Worm (Caenorhabditis elegans): ENCODE measurements around the gene F46B3.9.

DNA sequence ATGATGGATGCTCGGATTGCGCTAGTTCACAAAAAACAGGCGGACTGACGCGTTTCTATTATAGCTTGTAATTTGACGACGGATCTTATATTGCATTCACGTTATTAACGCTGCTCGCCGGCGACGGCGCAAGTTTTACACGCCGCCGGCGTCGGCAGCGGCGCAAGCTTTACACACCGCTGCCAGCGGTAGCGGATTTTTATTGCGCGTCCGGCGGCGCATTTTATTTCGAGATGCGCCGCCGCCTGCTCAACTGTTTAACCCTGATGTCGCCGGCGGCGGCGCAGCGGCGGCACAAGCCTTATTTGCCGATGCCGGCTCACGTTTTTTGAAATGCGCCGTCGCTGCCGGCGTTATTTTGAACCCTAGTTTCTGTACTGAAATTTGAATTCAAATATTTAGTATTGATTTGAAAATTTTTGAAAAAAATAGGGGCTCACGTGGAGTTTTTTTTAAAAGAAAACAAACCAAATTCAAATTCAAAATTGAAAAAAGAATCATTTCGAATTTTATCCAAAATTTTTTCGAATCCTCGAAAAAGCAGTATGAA is 21.3 kb downstream of the F46B3.9 start, which contains the start of gene ttr-57:
- TF ChIP-seq duxl-1 (tag; optimal IDR thresholded peaks at IDR 0.05; ENCODE audit: poor library complexity) (no peak), nhr-25 (tag; optimal IDR thresholded peaks at IDR 0.05; ENCODE audit: borderline replicate concordance, insufficient read depth) (no peak)

Measured in whole organism, L4 larva.